Worm (Caenorhabditis elegans) whole organism, L4/young adult: ENCODE data around the gene fbxa-37.

Experiments
- W03F9.2 ChIP-seq: fragments of 150-350 bp; optimal IDR thresholded peaks from 2 replicates; lab custom pipeline; 2014; ENCODE audit warnings: missing biosample characterization, missing genetic modification characterization
- dao-5 ChIP-seq: sonication (generic microtip); optimal IDR thresholded peaks from 2 replicates; lab custom pipeline; 2016; ENCODE audit warnings: missing genotype, missing genetic modification characterization, moderate library complexity, missing compliant biosample characterization
- him-1 ChIP-seq: sonication (generic microtip); optimal IDR thresholded peaks from 2 replicates; lab custom pipeline; 2016; ENCODE audit warnings: missing genotype, missing genetic modification reagents, missing genetic modification characterization, missing compliant biosample characterization

The fbxa-37 gene

ce11 chrIII:1279197-1279596, 5.6 kb upstream of the fbxa-37 start:
- TF ChIP-seq him-1 (tag; lab: Kevin White, UChicago) (no peak), W03F9.2 (tag; lab: Kevin White, UChicago) (no peak), dao-5 (tag; lab: Kevin White, UChicago) (no peak)

- TF ChIP-seq dao-5 (tag; lab: Kevin White, UChicago), result no peak
- no peak for TF ChIP-seq W03F9.2 (tag; lab: Kevin White, UChicago)
- TF ChIP-seq him-1 (tag; lab: Kevin White, UChicago), result no peak
These were observed 3.8 kb downstream of the fbxa-37 start, which contains the start of gene fbxa-50 for ce11 chrIII:1288473-1289056. Gene fbxa-50, minus strand, starts transcription at chrIII:1288523.

- TF ChIP-seq him-1 (tag; lab: Kevin White, UChicago) (no peak), dao-5 (tag; lab: Kevin White, UChicago) (no peak), W03F9.2 (tag; lab: Kevin White, UChicago) (no peak)
These were observed 4.3 kb downstream of the fbxa-37 start for ce11 chrIII:1289139-1289538.

DNA sequence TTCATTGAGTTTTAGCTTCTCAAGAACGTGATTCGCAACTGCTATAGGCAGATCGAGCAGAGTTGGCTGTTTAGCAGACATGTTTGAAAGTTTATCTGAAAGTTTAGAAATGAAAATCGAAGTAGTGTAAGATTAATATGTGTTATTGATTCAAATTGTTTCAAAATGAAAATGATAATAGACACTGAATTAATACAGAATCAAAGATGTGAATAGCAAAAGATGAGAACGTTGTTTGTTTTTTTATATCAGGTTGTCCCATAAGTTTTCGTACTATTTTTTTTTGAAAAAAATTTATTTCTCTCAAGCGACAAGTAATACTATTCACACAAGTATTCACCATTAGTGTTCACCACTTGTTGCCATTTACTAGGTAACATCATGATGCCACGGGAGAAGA, 8.3 kb downstream of the fbxa-37 start, which contains the start of gene fbxa-36:
Gene fbxa-36, minus strand, starts transcription at position 101 of the 400 bp plus-strand sequence.
- no peak for TF ChIP-seq W03F9.2 (tag; lab: Kevin White, UChicago)
- TF ChIP-seq him-1 (tag; lab: Kevin White, UChicago), result no peak
- no peak for TF ChIP-seq dao-5 (tag; lab: Kevin White, UChicago)

DNA sequence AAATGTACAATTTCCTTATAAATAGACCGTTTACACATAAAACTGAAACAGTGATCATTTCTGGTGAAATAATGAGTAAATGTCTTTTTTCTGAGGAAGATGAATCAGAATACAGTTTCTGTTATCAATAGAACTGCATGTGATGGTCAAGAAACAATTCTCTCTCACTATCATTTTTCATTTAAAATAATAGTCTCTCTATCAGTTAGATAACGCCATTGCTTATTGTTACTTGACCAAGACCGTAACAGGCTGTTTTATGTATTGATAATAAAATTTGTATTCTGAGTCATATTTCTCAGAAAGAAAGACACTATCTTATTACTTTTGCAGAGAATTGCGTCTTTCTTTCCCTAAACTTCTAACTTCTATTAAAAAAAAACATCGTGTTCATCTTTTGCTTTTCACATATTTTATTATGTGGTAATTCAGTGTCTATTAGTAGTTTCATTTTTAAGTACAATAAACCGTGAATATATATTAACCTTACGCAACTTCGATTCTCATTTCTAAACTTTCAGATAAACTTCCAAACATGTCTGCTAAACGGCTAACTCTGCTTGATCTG, 10.4 kb downstream of the fbxa-37 start, which contains the start of gene fbxa-35:
Gene fbxa-35, plus strand, starts transcription at position 518 of the 568 bp plus-strand sequence.
- TF ChIP-seq him-1 (tag; lab: Kevin White, UChicago) (no peak), dao-5 (tag; lab: Kevin White, UChicago) (no peak), W03F9.2 (tag; lab: Kevin White, UChicago) (no peak)

ce11 chrIII:1297604-1298003, 12.8 kb downstream of the fbxa-37 start, which contains the start of gene fbxa-28:
Gene fbxa-28, plus strand, starts transcription at chrIII:1297904.
- TF ChIP-seq him-1 (tag; lab: Kevin White, UChicago), result no peak
- TF ChIP-seq dao-5 (tag; lab: Kevin White, UChicago), result no peak
- no peak for TF ChIP-seq W03F9.2 (tag; lab: Kevin White, UChicago)

DNA sequence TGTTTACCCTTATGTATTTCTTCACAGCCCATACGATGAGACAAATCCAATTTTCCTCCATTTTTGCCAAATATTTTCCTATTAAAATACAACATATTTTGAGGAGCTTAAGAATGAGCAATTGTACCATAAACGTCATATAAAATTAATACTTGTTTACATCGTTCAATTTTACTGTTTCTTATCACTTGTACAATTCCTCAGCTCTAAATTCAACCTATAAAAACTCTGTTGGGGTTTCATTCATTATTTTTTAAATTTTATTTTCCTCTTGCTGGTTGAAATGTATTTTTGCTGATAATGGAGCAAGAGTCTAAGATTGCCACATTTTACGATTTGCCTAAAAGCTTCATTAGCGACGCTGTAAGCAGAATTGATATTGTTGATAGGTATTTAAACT, 18.6 kb downstream of the fbxa-37 start, which contains the start of gene fbxa-75:
Gene fbxa-75, plus strand, starts transcription at position 301 of the 400 bp plus-strand sequence.
- no peak for TF ChIP-seq W03F9.2 (tag; lab: Kevin White, UChicago)
- no peak for TF ChIP-seq him-1 (tag; lab: Kevin White, UChicago)
- no peak for TF ChIP-seq dao-5 (tag; lab: Kevin White, UChicago)

DNA sequence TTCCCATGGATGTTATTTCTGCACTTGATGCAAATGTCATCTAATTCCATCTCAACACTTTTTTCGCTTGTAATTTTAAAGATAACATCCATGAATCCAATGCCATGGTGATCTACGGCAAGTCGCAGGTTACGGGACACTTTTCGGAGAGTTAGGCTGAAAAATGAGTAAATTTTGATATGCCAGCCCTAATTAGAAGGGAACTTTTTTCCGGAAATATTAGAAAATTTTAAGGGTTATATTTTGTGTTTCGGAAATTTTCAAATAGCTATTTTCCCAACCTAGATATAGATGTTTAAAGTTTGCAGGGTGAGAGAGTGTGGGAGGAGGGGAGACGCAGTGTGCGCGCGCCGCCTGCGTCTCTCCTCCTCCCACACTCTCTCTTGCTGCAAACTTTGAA, 22.5 kb downstream of the fbxa-37 start:
- TF ChIP-seq W03F9.2 (tag; lab: Kevin White, UChicago) (no peak), him-1 (tag; lab: Kevin White, UChicago) (no peak), dao-5 (tag; lab: Kevin White, UChicago) (no peak)

- TF ChIP-seq W03F9.2 (tag; lab: Kevin White, UChicago) (no peak), him-1 (tag; lab: Kevin White, UChicago) (no peak), dao-5 (tag; lab: Kevin White, UChicago) (no peak)
These were observed 23.4 kb downstream of the fbxa-37 start, which contains the start of gene fbxa-79 for ce11 chrIII:1308209-1308608. Gene fbxa-79, minus strand, starts transcription at chrIII:1308294.

DNA sequence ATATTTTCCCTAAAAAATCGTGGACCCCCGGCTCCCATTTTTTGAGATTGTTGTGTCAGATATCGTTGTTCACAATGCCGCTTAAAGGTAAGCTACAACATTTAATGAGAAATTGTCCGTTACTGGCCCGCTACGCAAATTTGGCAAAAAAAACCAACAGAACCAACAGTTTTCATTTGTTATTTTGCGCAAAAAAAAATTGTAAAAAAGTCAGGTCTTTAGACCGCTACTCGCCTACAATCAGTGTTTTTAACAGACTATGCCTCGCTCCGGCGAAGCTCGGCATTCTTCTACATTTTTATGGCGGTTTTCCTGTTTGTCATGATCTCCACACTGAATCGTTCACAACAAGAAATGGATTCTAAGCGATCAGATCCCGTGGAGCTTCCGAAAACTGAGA, 24.1 kb downstream of the fbxa-37 start, which contains the start of gene Y82E9BL.12:
Gene Y82E9BL.12, plus strand, starts transcription at position 301 of the 400 bp plus-strand sequence.
- TF ChIP-seq dao-5 (tag; lab: Kevin White, UChicago) (no peak), him-1 (tag; lab: Kevin White, UChicago) (no peak), W03F9.2 (tag; lab: Kevin White, UChicago) (no peak)

- TF ChIP-seq him-1 (tag; lab: Kevin White, UChicago) (no peak), W03F9.2 (tag; lab: Kevin White, UChicago) (no peak), dao-5 (tag; lab: Kevin White, UChicago) (no peak)
These were observed 26.6 kb downstream of the fbxa-37 start for ce11 chrIII:1311367-1311766.

DNA sequence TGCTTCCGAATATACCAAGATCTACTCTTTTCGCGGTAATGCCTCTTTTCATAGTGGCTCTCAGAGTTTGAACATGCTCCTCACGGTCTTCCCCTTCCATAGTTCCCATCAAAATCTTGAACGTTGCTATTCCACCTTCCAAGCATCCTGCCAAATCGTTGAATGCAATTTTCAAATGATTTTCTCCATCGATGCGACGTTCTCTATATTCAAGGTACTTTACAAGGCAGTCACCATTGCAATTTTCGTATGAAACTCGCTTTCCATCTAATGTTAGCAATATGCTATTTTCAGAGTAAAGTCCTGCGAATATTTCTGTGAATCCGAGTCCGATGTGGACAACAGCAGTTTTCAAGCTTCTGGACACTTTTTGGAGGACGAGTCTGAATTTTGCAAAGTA, 29.5 kb downstream of the fbxa-37 start:
- TF ChIP-seq him-1 (tag; lab: Kevin White, UChicago) (no peak), dao-5 (tag; lab: Kevin White, UChicago) (no peak), W03F9.2 (tag; lab: Kevin White, UChicago) (no peak)

ce11 chrIII:1315038-1315437, 30.2 kb downstream of the fbxa-37 start, which contains the start of the genes fbxa-80 and fbxa-19:
Gene fbxa-80, minus strand, starts transcription at chrIII:1315210.
Gene fbxa-19, plus strand, starts transcription at chrIII:1315401.
- TF ChIP-seq W03F9.2 (tag; lab: Kevin White, UChicago), result no peak
- TF ChIP-seq dao-5 (tag; lab: Kevin White, UChicago), result no peak
- no peak for TF ChIP-seq him-1 (tag; lab: Kevin White, UChicago)
